Worm (Caenorhabditis elegans): Measurements from ENCODE around the gene C16C8.16.
"Not testable (repeated sequence)": the region's sequence is repeated elsewhere in the genome, so short reads cannot be mapped to it uniquely, and the experiment has no call there.

C16C8.16 gene

ce11 chrII:3476536-3476935 is 31.0 kb downstream of the C16C8.16 start:
- TF ChIP-seq sea-2 (GFP tag; optimal IDR thresholded peaks at IDR 0.05): no peak
- TF ChIP-seq nhr-12 (tag; optimal IDR thresholded peaks at IDR 0.05): no peak
- no peak for TF ChIP-seq elt-3 (tag; optimal IDR thresholded peaks at IDR 0.05)

ce11 chrII:3477171-3477570 is 31.6 kb downstream of the C16C8.16 start, which contains the start of gene fbxb-104:
TSS of gene fbxb-104 (minus strand) at chrII:3477271.
- no peak for TF ChIP-seq egl-27 (tag; optimal IDR thresholded peaks at IDR 0.05)
- TF ChIP-seq nhr-43 (tag; optimal IDR thresholded peaks at IDR 0.05; ENCODE audit: poor library complexity, severe bottlenecking): no peak
- TF ChIP-seq zag-1 (tag; optimal IDR thresholded peaks at IDR 0.05): no peak
- TF ChIP-seq nfya-1 (tag; optimal IDR thresholded peaks at IDR 0.05; ENCODE audit: insufficient read depth): no peak
- no peak for TF ChIP-seq sea-2 (GFP tag; optimal IDR thresholded peaks at IDR 0.05)

ce11 chrII:3481584-3481983 is 36.0 kb downstream of the C16C8.16 start, which contains the start of gene Y49F6B.8:
TSS of gene Y49F6B.8 (minus strand) at chrII:3481684.
- no peak for TF ChIP-seq nhr-11 (tag; optimal IDR thresholded peaks at IDR 0.05)
- TF ChIP-seq R02D3.7 (tag; optimal IDR thresholded peaks at IDR 0.05): no peak
- TF ChIP-seq tbx-2 (tag; optimal IDR thresholded peaks at IDR 0.05): no peak
- no peak for TF ChIP-seq lin-39 (tag; optimal IDR thresholded peaks at IDR 0.05)
- TF ChIP-seq egl-27 (tag; optimal IDR thresholded peaks at IDR 0.05): no peak
- TF ChIP-seq nfya-1 (tag; optimal IDR thresholded peaks at IDR 0.05; ENCODE audit: insufficient read depth): no peak
- no peak for TF ChIP-seq unc-39 (tag; optimal IDR thresholded peaks at IDR 0.05)
- no peak for TF ChIP-seq zag-1 (tag; optimal IDR thresholded peaks at IDR 0.05)
- no peak for TF ChIP-seq nhr-25 (tag; optimal IDR thresholded peaks at IDR 0.05)
- TF ChIP-seq ceh-9 (tag; optimal IDR thresholded peaks at IDR 0.05): no peak
- no peak for TF ChIP-seq nhr-43 (tag; optimal IDR thresholded peaks at IDR 0.05; ENCODE audit: poor library complexity, severe bottlenecking)
- TF ChIP-seq nhr-23 (tag; optimal IDR thresholded peaks at IDR 0.05): no peak
- no peak for TF ChIP-seq nhr-12 (tag; optimal IDR thresholded peaks at IDR 0.05)
- TF ChIP-seq elt-2 (tag; optimal IDR thresholded peaks at IDR 0.05): no peak
- no peak for TF ChIP-seq snpc-4 (tag; optimal IDR thresholded peaks at IDR 0.05)
- no peak for TF ChIP-seq fkh-2 (tag; optimal IDR thresholded peaks at IDR 0.05)
- no peak for TF ChIP-seq ceh-28 (tag; optimal IDR thresholded peaks at IDR 0.05)
- TF ChIP-seq fos-1 (tag; optimal IDR thresholded peaks at IDR 0.05): no peak
- TF ChIP-seq ztf-4 (tag; optimal IDR thresholded peaks at IDR 0.05): no peak
- no peak for TF ChIP-seq skn-1 (tag; optimal IDR thresholded peaks at IDR 0.05)

- TF ChIP-seq lin-39 (tag; optimal IDR thresholded peaks at IDR 0.05) (peak; percentile 59), nhr-25 (tag; optimal IDR thresholded peaks at IDR 0.05) (peak; percentile 20), snpc-4 (tag; optimal IDR thresholded peaks at IDR 0.05) (peak; percentile 55), egl-5 (tag; optimal IDR thresholded peaks at IDR 0.05) (peak; percentile 69), fkh-2 (tag; optimal IDR thresholded peaks at IDR 0.05) (no peak), elt-2 (tag; optimal IDR thresholded peaks at IDR 0.05) (peak; percentile 11), jun-1 (tag; optimal IDR thresholded peaks at IDR 0.05) (no peak), nhr-67 (tag; optimal IDR thresholded peaks at IDR 0.05) (no peak), R02D3.7 (tag; optimal IDR thresholded peaks at IDR 0.05) (peak; percentile 1), mml-1 (tag; optimal IDR thresholded peaks at IDR 0.05) (no peak), fkh-10 (GFP tag; optimal IDR thresholded peaks at IDR 0.05) (peak; percentile 17), lin-15B (tag; optimal IDR thresholded peaks at IDR 0.05) (peak; percentile 91), nfya-1 (tag; optimal IDR thresholded peaks at IDR 0.05; ENCODE audit: insufficient read depth) (peak; percentile 55), nhr-23 (tag; optimal IDR thresholded peaks at IDR 0.05) (peak; percentile 17), mdl-1 (tag; optimal IDR thresholded peaks at IDR 0.05) (no peak)
These were observed 36.7 kb downstream of the C16C8.16 start, which contains the start of gene smu-2 for ce11 chrII:3482231-3482630. TSS of gene smu-2 (plus strand) at chrII:3482408.

- not testable (repeated sequence) for TF ChIP-seq unc-39, ceh-16, lin-15B (tag; optimal IDR thresholded peaks at IDR 0.05)
These were observed 45.2 kb downstream of the C16C8.16 start, which contains the start of gene fbxb-112 for ce11 chrII:3490797-3491196. TSS of gene fbxb-112 (plus strand) at chrII:3491097.
